Worm (Caenorhabditis elegans): Measurements from ENCODE around the gene haf-2.
"Not testable (repeated sequence)": the region's sequence is repeated elsewhere in the genome, so short reads cannot be mapped to it uniquely, and the experiment has no call there.

DNA sequence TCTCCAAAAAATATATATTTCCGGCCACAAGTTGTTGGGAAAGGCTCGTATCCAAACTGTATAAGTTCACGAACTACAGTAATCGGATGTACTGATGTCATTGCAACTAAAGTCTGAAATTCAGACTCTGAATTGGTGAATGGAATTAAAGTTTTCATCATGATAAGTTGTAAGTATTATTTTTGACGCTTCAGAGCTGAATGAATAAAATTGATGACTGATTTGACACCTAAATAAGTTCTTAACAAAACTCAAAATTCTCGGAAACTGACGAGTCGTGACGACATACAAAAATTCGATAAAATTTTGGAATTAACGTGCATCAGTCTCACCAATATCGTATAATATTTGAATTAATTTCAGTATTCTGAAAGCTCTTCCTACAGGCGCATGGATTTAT, 14.0 kb upstream of the haf-2 start, which contains the start of gene F43E2.11:
- TF ChIP-seq ztf-4 (tag; optimal IDR thresholded peaks at IDR 0.05); lin-39 (tag; optimal IDR thresholded peaks at IDR 0.05); nhr-77 (tag; optimal IDR thresholded peaks at IDR 0.05); unc-62 (GFP tag; optimal IDR thresholded peaks at IDR 0.05); aly-2 (tag; optimal IDR thresholded peaks at IDR 0.05); nhr-237 (tag; optimal IDR thresholded peaks at IDR 0.05); zag-1 (tag; optimal IDR thresholded peaks at IDR 0.05); lin-11 (tag; optimal IDR thresholded peaks at IDR 0.05); peb-1 (tag; optimal IDR thresholded peaks at IDR 0.05); egl-27 (tag; optimal IDR thresholded peaks at IDR 0.05); crh-2 (tag; optimal IDR thresholded peaks at IDR 0.05); fos-1 (tag; optimal IDR thresholded peaks at IDR 0.05); mdl-1 (tag; optimal IDR thresholded peaks at IDR 0.05): not testable (repeated sequence)
